Worm (Caenorhabditis elegans): ENCODE data around the gene nspd-4.

ce11 chrII:4857086-4857485, 14.7 kb downstream of the nspd-4 start:
- TF ChIP-seq him-1 (tag; optimal IDR thresholded peaks at IDR 0.05) (no peak), dao-5 (tag; optimal IDR thresholded peaks at IDR 0.05) (no peak)
